Worm (Caenorhabditis elegans): ENCODE data around the gene poml-1.

Gene poml-1

DNA sequence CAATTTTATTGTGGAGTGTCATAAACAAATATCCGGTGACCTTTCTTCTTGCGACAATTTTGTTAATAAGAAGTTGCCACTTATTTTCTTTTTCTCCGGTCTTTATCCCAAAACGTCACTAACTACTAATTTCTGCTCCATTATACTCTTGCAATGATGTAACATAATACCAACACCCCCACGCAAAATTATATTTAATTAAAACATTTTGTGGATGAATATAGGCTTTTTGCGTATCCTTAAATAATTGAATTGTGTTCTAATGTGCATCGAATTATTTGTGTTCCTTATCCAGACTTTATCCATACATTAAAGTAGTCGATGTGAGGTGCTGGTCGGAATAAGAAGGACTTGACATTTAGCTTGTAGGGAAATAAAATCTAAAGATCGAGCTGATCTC, 19.8 kb downstream of the poml-1 start:
- TF ChIP-seq ref-2 (tag; optimal IDR thresholded peaks at IDR 0.05): no peak
- TF ChIP-seq unc-42 (tag; optimal IDR thresholded peaks at IDR 0.05): peak; percentile 50
- no peak for TF ChIP-seq nfya-1 (tag; optimal IDR thresholded peaks at IDR 0.05)

DNA sequence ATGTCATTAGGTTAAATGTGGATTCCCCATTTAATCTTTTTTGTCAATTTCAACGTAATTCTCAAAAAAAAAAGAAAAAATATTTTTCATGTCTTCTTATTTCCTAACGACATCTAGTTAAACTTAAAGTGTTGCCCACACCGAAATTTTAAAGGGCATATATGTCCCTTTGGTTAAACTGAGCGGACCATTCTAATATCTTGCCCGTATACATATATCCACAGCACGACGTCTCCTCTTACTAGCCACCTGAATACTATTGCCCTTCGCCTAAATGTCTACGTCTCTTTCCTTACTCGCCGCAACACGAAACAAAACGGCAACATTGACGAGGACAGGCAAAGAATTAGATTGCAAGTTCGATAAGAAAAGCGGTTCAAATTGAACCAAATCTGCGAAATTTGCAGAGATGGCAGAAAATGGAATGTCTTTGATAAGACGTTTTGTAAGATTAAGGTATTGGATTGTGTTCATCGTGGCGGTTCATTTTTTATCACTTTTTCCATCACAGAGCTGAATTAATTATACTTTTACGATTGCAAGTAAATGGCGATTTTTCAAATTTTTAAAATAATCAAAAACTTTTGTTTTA, 22.0 kb downstream of the poml-1 start:
- TF ChIP-seq ceh-6 (GFP tag; optimal IDR thresholded peaks at IDR 0.05): peak; percentile 67
- TF ChIP-seq unc-55 (GFP tag; optimal IDR thresholded peaks at IDR 0.05): peak; percentile 91
- peak; percentile 56 for TF ChIP-seq tbx-7 (tag; optimal IDR thresholded peaks at IDR 0.05)
- peak; percentile 84 for TF ChIP-seq C08G9.2 (tag; optimal IDR thresholded peaks at IDR 0.05)
- TF ChIP-seq mec-3 (tag; optimal IDR thresholded peaks at IDR 0.05; ENCODE audit: borderline replicate concordance): no peak
- peak; percentile 96 for TF ChIP-seq pros-1 (tag; optimal IDR thresholded peaks at IDR 0.05)
- TF ChIP-seq ceh-24 (tag; optimal IDR thresholded peaks at IDR 0.05): no peak
- peak; percentile 81 for TF ChIP-seq unc-86 (tag; optimal IDR thresholded peaks at IDR 0.05)
- no peak for TF ChIP-seq ceh-9 (tag; optimal IDR thresholded peaks at IDR 0.05)
- TF ChIP-seq sdc-2 (tag; optimal IDR thresholded peaks at IDR 0.05): peak; percentile 100
- TF ChIP-seq ceh-22 (tag; optimal IDR thresholded peaks at IDR 0.05): peak; percentile 90
- TF ChIP-seq gmeb-2 (tag; optimal IDR thresholded peaks at IDR 0.05): peak; percentile 40
- peak; percentile 75 for TF ChIP-seq hlh-6 (tag; optimal IDR thresholded peaks at IDR 0.05)
- TF ChIP-seq fax-1 (tag; optimal IDR thresholded peaks at IDR 0.05): peak; percentile 12
- peak; percentile 97 for TF ChIP-seq rnt-1 (tag; optimal IDR thresholded peaks at IDR 0.05)
- TF ChIP-seq hlh-8 (tag; optimal IDR thresholded peaks at IDR 0.05): peak; percentile 54
- peak; percentile 26 for TF ChIP-seq lin-11 (tag; optimal IDR thresholded peaks at IDR 0.05)
- peak; percentile 50 for TF ChIP-seq sox-4 (tag; optimal IDR thresholded peaks at IDR 0.05)
- TF ChIP-seq dmd-4 (tag; optimal IDR thresholded peaks at IDR 0.05; ENCODE audit: borderline replicate concordance): peak; percentile 11
- TF ChIP-seq ceh-30 (tag; optimal IDR thresholded peaks at IDR 0.05): peak; percentile 91
- peak; percentile 71 for TF ChIP-seq sox-2 (GFP tag; IDR thresholded peaks at IDR 0.05)
- peak; percentile 29 for TF ChIP-seq fkh-6 (tag; optimal IDR thresholded peaks at IDR 0.05)
- TF ChIP-seq pag-3 (tag; optimal IDR thresholded peaks at IDR 0.05; ENCODE audit: borderline replicate concordance): no peak
- TF ChIP-seq C38D4.7 (GFP tag; optimal IDR thresholded peaks at IDR 0.05): no peak
- peak; percentile 98 for TF ChIP-seq ceh-34 (tag; optimal IDR thresholded peaks at IDR 0.05)
- peak; percentile 71 for TF ChIP-seq ets-4 (tag; optimal IDR thresholded peaks at IDR 0.05)
- TF ChIP-seq ceh-2 (tag; optimal IDR thresholded peaks at IDR 0.05): peak; percentile 74
- peak; percentile 75 for TF ChIP-seq K09A11.1 (tag; optimal IDR thresholded peaks at IDR 0.05; ENCODE audit: insufficient read depth)
- TF ChIP-seq odd-2 (tag; optimal IDR thresholded peaks at IDR 0.05): no peak
- TF ChIP-seq ttx-3 (tag; optimal IDR thresholded peaks at IDR 0.05): peak; percentile 69
- peak; percentile 6 for TF ChIP-seq hlh-13 (GFP tag; optimal IDR thresholded peaks at IDR 0.05)
- peak; percentile 50 for TF ChIP-seq unc-3 (GFP tag; conservative IDR thresholded peaks at IDR 0.05)
- peak; percentile 86 for TF ChIP-seq unc-3 (tag; optimal IDR thresholded peaks at IDR 0.05)
- peak; percentile 80 for TF ChIP-seq hlh-30 (tag; optimal IDR thresholded peaks at IDR 0.05; ENCODE audit: insufficient read depth)
- TF ChIP-seq ceh-14 (tag; optimal IDR thresholded peaks at IDR 0.05): peak; percentile 87
- TF ChIP-seq che-1 (tag; optimal IDR thresholded peaks at IDR 0.05): no peak
- peak; percentile 100 for TF ChIP-seq ceh-18 (tag; optimal IDR thresholded peaks at IDR 0.05)
- peak; percentile 89 for TF ChIP-seq F13H6.1 (tag; optimal IDR thresholded peaks at IDR 0.05)
- peak; percentile 86 for TF ChIP-seq fkh-10 (GFP tag; optimal IDR thresholded peaks at IDR 0.05)
- peak; percentile 24 for TF ChIP-seq T23F11.4 (GFP tag; optimal IDR thresholded peaks at IDR 0.05)
- TF ChIP-seq ref-2 (tag; optimal IDR thresholded peaks at IDR 0.05): peak; percentile 96
- no peak for TF ChIP-seq npax-4 (tag; optimal IDR thresholded peaks at IDR 0.05)
- TF ChIP-seq dve-1 (tag; optimal IDR thresholded peaks at IDR 0.05): peak; percentile 97
- no peak for TF ChIP-seq nhr-11 (tag; optimal IDR thresholded peaks at IDR 0.05)
- no peak for TF ChIP-seq pha-2 (tag; optimal IDR thresholded peaks at IDR 0.05)
- 0 out of 2 replicates have a peak, but pooled peaks have one; percentile 34 for TF ChIP-seq ceh-45 (GFP tag; IDR thresholded peaks at IDR 0.05)
- TF ChIP-seq elt-2 (tag; optimal IDR thresholded peaks at IDR 0.05): peak; percentile 54
- TF ChIP-seq Y22D7AL.16 (tag; optimal IDR thresholded peaks at IDR 0.05): peak; percentile 56

Data from whole organism, late embryonic.